Fruit fly (Drosophila melanogaster) whole organism, embryonic: Measurements from ENCODE around the gene CG13038.

Experiments used
- Bgb ChIP-seq: fragments of 200-800 bp; sonication (Bioruptor generic); IDR thresholded peaks from 2 replicates; pipeline ENCODE4 v1.3.6; 2022; ENCODE audit warnings: missing biosample characterization, missing genetic modification characterization; ENCODE audit not compliant: partially characterized antibody
- CG10267 ChIP-seq: fragments of 200-800 bp; sonication (Bioruptor generic); optimal IDR thresholded peaks from 2 replicates; lab custom pipeline; 2018; ENCODE audit warnings: missing biosample characterization, mild to moderate bottlenecking, missing genetic modification characterization, moderate library complexity
- CG11247 ChIP-seq: fragments of 200-800 bp; sonication (Bioruptor generic); IDR thresholded peaks from 2 replicates; pipeline ENCODE4 v1.3.6; 2022; ENCODE audit warnings: missing biosample characterization, missing genetic modification characterization
- CG13287 ChIP-seq: fragments of 200-800 bp; sonication (Bioruptor generic); IDR thresholded peaks from 2 replicates; pipeline ENCODE4 v1.3.6; 2022; ENCODE audit warnings: missing biosample characterization, missing genetic modification characterization; ENCODE audit not compliant: partially characterized antibody
- CG16779 ChIP-seq: fragments of 200-800 bp; sonication (Bioruptor generic); IDR thresholded peaks from 2 replicates; pipeline ENCODE4 v1.3.6; 2022; ENCODE audit warnings: missing biosample characterization, missing genetic modification characterization
- CG17612 ChIP-seq: fragments of 200-800 bp; sonication (Bioruptor generic); IDR thresholded peaks from 2 replicates; pipeline ENCODE4 v1.3.6; 2022; ENCODE audit warnings: missing biosample characterization, missing genetic modification characterization
- CG18262 ChIP-seq: fragments of 200-800 bp; optimal IDR thresholded peaks from 3 replicates; lab custom pipeline; 2019; ENCODE audit warnings: missing biosample characterization, mild to moderate bottlenecking, missing genetic modification characterization, moderate library complexity
- CG2199 ChIP-seq: fragments of 200-800 bp; sonication (Bioruptor generic); IDR thresholded peaks from 3 replicates; pipeline ENCODE4 v1.3.6; 2022; ENCODE audit warnings: missing biosample characterization, missing genetic modification characterization
- CG34224 ChIP-seq: fragments of 200-800 bp; sonication (Bioruptor generic); IDR thresholded peaks from 3 replicates; pipeline ENCODE4 v1.3.6; 2022; ENCODE audit warnings: missing biosample characterization, missing genetic modification characterization; ENCODE audit not compliant: partially characterized antibody
- CG4328 ChIP-seq: fragments of 200-800 bp; sonication (Bioruptor generic); optimal IDR thresholded peaks from 3 replicates; lab custom pipeline; 2017; ENCODE audit warnings: missing biosample characterization, missing genetic modification reagents, missing genetic modification characterization
- CG4360 ChIP-seq: fragments of 200-800 bp; sonication (Bioruptor generic); IDR thresholded peaks from 2 replicates; pipeline ENCODE4 v1.3.6; 2022; ENCODE audit warnings: missing biosample characterization, missing genetic modification characterization
- CG5953 ChIP-seq: fragments of 200-800 bp; sonication (Bioruptor generic); IDR thresholded peaks from 2 replicates; pipeline ENCODE4 v1.3.6; 2022; ENCODE audit warnings: missing biosample characterization, missing genetic modification characterization
- CG7372 ChIP-seq: fragments of 200-800 bp; sonication (Bioruptor generic); IDR thresholded peaks from 2 replicates; pipeline ENCODE4 v1.3.6; 2022; ENCODE audit warnings: missing biosample characterization, missing genetic modification characterization
- CG8924 ChIP-seq: fragments of 200-800 bp; optimal IDR thresholded peaks from 3 replicates; lab custom pipeline; 2019; ENCODE audit warnings: missing biosample characterization, mild to moderate bottlenecking, missing genetic modification characterization, moderate library complexity
- CG9876 ChIP-seq: fragments of 200-800 bp; sonication (Bioruptor generic); optimal IDR thresholded peaks from 2 replicates; lab custom pipeline; 2016; ENCODE audit warnings: missing biosample characterization, missing genetic modification characterization
- Camta ChIP-seq: fragments of 200-800 bp; sonication (Bioruptor generic); optimal IDR thresholded peaks from 2 replicates; lab custom pipeline; 2016; ENCODE audit warnings: missing biosample characterization, missing genetic modification characterization
- D19A ChIP-seq: fragments of 200-800 bp; optimal IDR thresholded peaks from 3 replicates; lab custom pipeline; 2019; ENCODE audit warnings: missing biosample characterization, mild to moderate bottlenecking, missing genetic modification characterization, moderate library complexity
- Dad ChIP-seq: fragments of 200-800 bp; sonication (Bioruptor generic); optimal IDR thresholded peaks from 3 replicates; lab custom pipeline; 2016; ENCODE audit warnings: missing biosample characterization, missing genetic modification characterization
- Drgx ChIP-seq: fragments of 200-800 bp; sonication (Bioruptor generic); IDR thresholded peaks from 2 replicates; pipeline ENCODE4 v1.3.6; 2022; ENCODE audit warnings: missing biosample characterization, missing genetic modification characterization
- Fer1 ChIP-seq: fragments of 200-800 bp; sonication (Bioruptor generic); optimal IDR thresholded peaks from 2 replicates; lab custom pipeline; 2017; ENCODE audit warnings: missing biosample characterization, mild to moderate bottlenecking, missing genetic modification characterization
- Fer3 ChIP-seq: fragments of 200-800 bp; sonication (Bioruptor generic); optimal IDR thresholded peaks from 2 replicates; lab custom pipeline; 2018; ENCODE audit warnings: missing biosample characterization, mild to moderate bottlenecking, missing genetic modification characterization, moderate library complexity
- HmgD ChIP-seq: fragments of 200-800 bp; sonication (Bioruptor generic); optimal IDR thresholded peaks from 3 replicates; lab custom pipeline; 2016; ENCODE audit warnings: missing biosample characterization, missing genetic modification characterization
- Hmx ChIP-seq: fragments of 200-800 bp; sonication (Bioruptor generic); optimal IDR thresholded peaks from 2 replicates; lab custom pipeline; 2016; ENCODE audit warnings: missing biosample characterization, missing genetic modification characterization
- Hr78 ChIP-seq, 2 experiments: fragments of 200-800 bp in 1 of 2; fragments of >200 bp in 1 of 2; sonication (Bioruptor generic) in 1 of 2; optimal IDR thresholded peaks; 2 replicates each; lab custom pipeline; 2017 to 2019; ENCODE audit warnings: missing biosample characterization in 2 of 2, missing genetic modification characterization in 2 of 2, mild to moderate bottlenecking in 1 of 2, moderate library complexity in 1 of 2
- Jarid2 ChIP-seq: fragments of 200-800 bp; sonication (Bioruptor generic); optimal IDR thresholded peaks from 3 replicates; lab custom pipeline; 2017; ENCODE audit warnings: mild to moderate bottlenecking, missing biosample characterization, missing genetic modification reagents, missing genetic modification characterization
- Lim3 ChIP-seq: fragments of 200-800 bp; sonication (Bioruptor generic); IDR thresholded peaks from 2 replicates; pipeline ENCODE4 v1.3.6; 2022; ENCODE audit warnings: missing biosample characterization, missing genetic modification characterization
- Mes4 ChIP-seq: fragments of 200-800 bp; sonication (Bioruptor generic); optimal IDR thresholded peaks from 2 replicates; lab custom pipeline; 2016; ENCODE audit warnings: missing biosample characterization, missing genetic modification characterization
- Opbp ChIP-seq: fragments of 200-800 bp; sonication (Bioruptor generic); IDR thresholded peaks from 3 replicates; pipeline ENCODE4 v1.3.6; 2022; ENCODE audit warnings: missing biosample characterization, missing genetic modification characterization; ENCODE audit not compliant: partially characterized antibody
- Rx ChIP-seq: fragments of 200-800 bp; sonication (Bioruptor generic); IDR thresholded peaks from 2 replicates; pipeline ENCODE4 v1.3.6; 2022; ENCODE audit warnings: missing biosample characterization, missing genetic modification characterization
- Usf ChIP-seq: fragments of 200-800 bp; sonication (Bioruptor generic); optimal IDR thresholded peaks from 2 replicates; lab custom pipeline; 2017; ENCODE audit warnings: missing genotype, missing biosample characterization, missing genetic modification characterization
- Xbp1 ChIP-seq: fragments of 200-800 bp; sonication (Bioruptor generic); optimal IDR thresholded peaks from 3 replicates; lab custom pipeline; 2016; ENCODE audit warnings: missing biosample characterization, mild to moderate bottlenecking, missing genetic modification characterization
- bcd ChIP-seq: fragments of 200-800 bp; sonication (Bioruptor generic); optimal IDR thresholded peaks from 2 replicates; lab custom pipeline; 2017; ENCODE audit warnings: missing biosample characterization, mild to moderate bottlenecking, missing genetic modification characterization
- cad ChIP-seq: fragments of >200 bp; optimal IDR thresholded peaks from 2 replicates; lab custom pipeline; 2017; ENCODE audit warnings: missing biosample characterization, missing genetic modification characterization
- chm ChIP-seq: fragments of 200-800 bp; sonication (Bioruptor generic); IDR thresholded peaks from 2 replicates; pipeline ENCODE4 v1.3.6; 2022; ENCODE audit warnings: missing biosample characterization, missing genetic modification characterization
- ci ChIP-seq: fragments of 200-800 bp; sonication (Bioruptor generic); IDR thresholded peaks from 3 replicates; pipeline ENCODE4 v1.3.6; 2022; ENCODE audit warnings: missing biosample characterization, missing genetic modification characterization
- crol ChIP-seq: fragments of 200-800 bp; sonication (Bioruptor generic); IDR thresholded peaks from 2 replicates; pipeline ENCODE4 v1.3.6; 2022; ENCODE audit warnings: missing biosample characterization, missing genetic modification characterization
- cwo ChIP-seq: fragments of 200-800 bp; sonication (Bioruptor generic); optimal IDR thresholded peaks from 3 replicates; lab custom pipeline; 2017; ENCODE audit warnings: missing biosample characterization, missing genetic modification characterization, mild to moderate bottlenecking, moderate library complexity, missing genetic modification reagents
- da ChIP-seq: fragments of 200-800 bp; sonication (Bioruptor generic); optimal IDR thresholded peaks from 2 replicates; lab custom pipeline; 2016; ENCODE audit warnings: missing biosample characterization, missing genetic modification characterization
- dimm ChIP-seq: fragments of 200-800 bp; sonication (Bioruptor generic); IDR thresholded peaks from 2 replicates; pipeline ENCODE4 v1.3.6; 2022; ENCODE audit warnings: missing biosample characterization, missing genetic modification characterization
- gce ChIP-seq: fragments of 200-800 bp; sonication (Bioruptor generic); IDR thresholded peaks from 3 replicates; pipeline ENCODE4 v1.3.6; 2022; ENCODE audit warnings: missing biosample characterization, missing genetic modification characterization
- hb ChIP-seq: fragments of 200-800 bp; sonication (Bioruptor generic); IDR thresholded peaks from 3 replicates; pipeline ENCODE4 v1.3.6; 2022; ENCODE audit warnings: missing biosample characterization, missing genetic modification characterization; ENCODE audit not compliant: partially characterized antibody
- kah ChIP-seq: fragments of 200-800 bp; sonication (Bioruptor generic); optimal IDR thresholded peaks from 2 replicates; lab custom pipeline; 2018; ENCODE audit warnings: missing biosample characterization, mild to moderate bottlenecking, missing genetic modification characterization
- p53 ChIP-seq: fragments of 200-800 bp; sonication (Bioruptor generic); optimal IDR thresholded peaks from 2 replicates; lab custom pipeline; 2016; ENCODE audit warnings: missing biosample characterization, missing genetic modification characterization
- schlank ChIP-seq: fragments of 200-800 bp; sonication (Bioruptor generic); optimal IDR thresholded peaks from 2 replicates; lab custom pipeline; 2018; ENCODE audit warnings: missing biosample characterization, mild to moderate bottlenecking, missing genetic modification characterization
- sens ChIP-seq: fragments of 200-800 bp; sonication (Bioruptor generic); peaks from one replicate; lab custom pipeline; 2016; ENCODE audit warnings: missing biosample characterization, missing genetic modification characterization
- slou ChIP-seq: fragments of 200-800 bp; sonication (Bioruptor generic); optimal IDR thresholded peaks from 3 replicates; lab custom pipeline; 2016; ENCODE audit warnings: missing biosample characterization, missing genetic modification characterization
- stwl ChIP-seq: fragments of 200-800 bp; sonication (Bioruptor generic); optimal IDR thresholded peaks from 3 replicates; lab custom pipeline; 2018; ENCODE audit warnings: missing biosample characterization, mild to moderate bottlenecking, missing genetic modification characterization, moderate library complexity
- tap ChIP-seq: fragments of 200-800 bp; optimal IDR thresholded peaks from 3 replicates; lab custom pipeline; 2019; ENCODE audit warnings: missing biosample characterization, mild to moderate bottlenecking, missing genetic modification characterization, moderate library complexity
- tll ChIP-seq, 2 experiments: fragments of 200-800 bp in 1 of 2; fragments of >200 bp in 1 of 2; sonication (Bioruptor generic) in 1 of 2; optimal IDR thresholded peaks; 2 replicates each; lab custom pipeline; 2017 to 2019; ENCODE audit warnings: missing biosample characterization in 2 of 2, missing genetic modification characterization in 2 of 2, mild to moderate bottlenecking in 1 of 2, moderate library complexity in 1 of 2
- wek ChIP-seq: fragments of 200-800 bp; sonication (Bioruptor generic); optimal IDR thresholded peaks from 3 replicates; lab custom pipeline; 2018; ENCODE audit warnings: missing biosample characterization, mild to moderate bottlenecking, missing genetic modification characterization, moderate library complexity
- yki ChIP-seq: fragments of >200 bp; optimal IDR thresholded peaks from 3 replicates; lab custom pipeline; 2018

CG13038 gene

DNA sequence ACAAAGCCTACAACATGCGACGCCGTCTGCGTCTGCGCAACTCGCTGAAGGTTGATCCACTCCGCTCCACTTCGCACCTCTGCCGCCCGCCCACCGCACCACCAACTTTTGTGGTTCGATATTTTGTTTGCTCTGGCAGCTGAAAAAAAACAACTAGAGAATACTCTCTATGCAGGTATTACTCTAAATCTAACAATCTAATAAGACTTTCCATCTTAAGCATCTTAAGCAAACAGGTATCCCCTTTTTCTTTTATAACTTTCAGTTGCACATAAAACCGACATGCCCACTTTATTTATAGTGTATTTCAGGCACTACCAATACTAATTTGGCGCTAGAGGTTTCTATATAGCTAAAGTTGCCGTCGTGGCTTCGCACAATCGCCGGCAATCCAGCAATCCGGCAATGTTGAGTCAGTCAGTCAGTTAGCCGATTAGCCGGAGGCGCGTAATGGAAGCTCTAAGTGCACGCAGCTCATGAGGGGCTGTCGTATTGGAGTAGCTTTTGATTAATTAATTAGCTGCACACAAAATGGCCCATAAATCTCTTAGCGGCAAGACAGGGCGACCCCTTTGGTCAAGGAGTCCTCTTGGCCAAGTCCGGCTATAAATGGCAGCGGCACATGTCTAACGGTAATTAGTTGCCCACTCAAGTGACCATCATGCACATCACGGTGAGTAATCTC lies 656 bp upstream of the CG13038 start, which contains the start of gene CG13058 (continued):
- TF ChIP-seq Hr78 (GFP tag; optimal IDR thresholded peaks at IDR 0.05; lab: Kevin White, UChicago): no peak
- peak; percentile 69 for TF ChIP-seq crol (GFP tag; lab: Robert Waterston, UW)
- TF ChIP-seq Camta (GFP tag; lab: Kevin White, UChicago): no peak
- TF ChIP-seq CG11247 (GFP tag; lab: Robert Waterston, UW): no peak
- TF ChIP-seq tll (GFP tag; optimal IDR thresholded peaks at IDR 0.05; lab: Kevin White, UChicago): no peak
- no peak for TF ChIP-seq wek (GFP tag; lab: Kevin White, UChicago)
- no peak for TF ChIP-seq Opbp (GFP tag; lab: Robert Waterston, UW)
- no peak for TF ChIP-seq Jarid2
- TF ChIP-seq CG17612 (GFP tag; lab: Robert Waterston, UW): no peak
- TF ChIP-seq CG16779 (GFP tag; lab: Robert Waterston, UW): no peak
- no peak for TF ChIP-seq da
- TF ChIP-seq CG18262 (tag; lab: Kevin White, UChicago): no peak
- TF ChIP-seq cwo (GFP tag; lab: Kevin White, UChicago): peak; percentile 38
- peak; percentile 70 for TF ChIP-seq CG8924
- TF ChIP-seq bcd (GFP tag; lab: Kevin White, UChicago): peak; percentile 37
- TF ChIP-seq Rx (GFP tag; lab: Robert Waterston, UW): no peak
- no peak for TF ChIP-seq CG9876 (GFP tag; lab: Kevin White, UChicago)
- no peak for TF ChIP-seq HmgD (GFP tag; lab: Kevin White, UChicago)
- TF ChIP-seq Fer3 (tag; lab: Kevin White, UChicago): peak; percentile 59
- no peak for TF ChIP-seq CG10267 (tag; lab: Kevin White, UChicago)
- no peak for TF ChIP-seq CG5953
- no peak for TF ChIP-seq CG4328 (GFP tag; lab: Kevin White, UChicago)
- peak; percentile 75 for TF ChIP-seq ci
- TF ChIP-seq Drgx (GFP tag; lab: Robert Waterston, UW): peak; percentile 65
- TF ChIP-seq CG7372 (GFP tag; lab: Robert Waterston, UW): no peak
- TF ChIP-seq CG13287 (GFP tag; lab: Robert Waterston, UW): no peak
- TF ChIP-seq CG4360 (GFP tag; lab: Robert Waterston, UW): no peak
- no peak for TF ChIP-seq stwl
- peak; percentile 44; the same call in 1 of the 2 replicates for TF ChIP-seq Lim3 (GFP tag; lab: Robert Waterston, UW)
- peak; percentile 40 for TF ChIP-seq sens (GFP tag; lab: Kevin White, UChicago)
- TF ChIP-seq yki (lab: Kevin White, UChicago): no peak
- no peak for TF ChIP-seq hb (GFP tag; lab: Robert Waterston, UW)
- peak; percentile 25 for TF ChIP-seq Mes4 (GFP tag; lab: Kevin White, UChicago)
- peak; percentile 59 for TF ChIP-seq tap (tag; lab: Kevin White, UChicago)
- peak; percentile 12 for TF ChIP-seq Usf (GFP tag; lab: Kevin White, UChicago)
- TF ChIP-seq D19A (tag; lab: Kevin White, UChicago): peak; percentile 92
- TF ChIP-seq CG2199 (GFP tag; lab: Robert Waterston, UW): no peak
- peak; percentile 19 for TF ChIP-seq kah
- no peak for TF ChIP-seq p53
- TF ChIP-seq dimm (GFP tag; lab: Robert Waterston, UW): peak; percentile 23; the same call in 1 of the 2 replicates
- TF ChIP-seq CG34224 (GFP tag; lab: Robert Waterston, UW): no peak
- TF ChIP-seq slou: no peak
- TF ChIP-seq cad: no peak
- peak; percentile 60 for TF ChIP-seq Xbp1 (GFP tag; lab: Kevin White, UChicago)
- TF ChIP-seq chm (GFP tag; lab: Robert Waterston, UW): no peak; the same call in 1 of the 2 replicates
- no peak for TF ChIP-seq Hmx (GFP tag; lab: Kevin White, UChicago)
- TF ChIP-seq Bgb (GFP tag; lab: Robert Waterston, UW): no peak
- no peak for TF ChIP-seq schlank (tag; lab: Kevin White, UChicago)
- TF ChIP-seq Fer1 (GFP tag; lab: Kevin White, UChicago): peak; percentile 84
- TF ChIP-seq Dad (GFP tag; lab: Kevin White, UChicago): no peak
- no peak for TF ChIP-seq gce
